Worm (Caenorhabditis elegans) whole organism, young adult: ENCODE results near the gene cdc-14.

ENCODE experiments used
- B0035.1 ChIP-seq: sonication (generic microtip); optimal IDR thresholded peaks from 2 replicates; lab custom pipeline; 2016; ENCODE audit warnings: missing genetic modification characterization, mild to moderate bottlenecking, missing compliant biosample characterization, missing genotype, missing genetic modification reagents
- B0336.3 ChIP-seq: fragments of 200-800 bp; sonication (Bioruptor generic); IDR thresholded peaks from 2 replicates; pipeline ENCODE4 v1.3.6; 2022; ENCODE audit warnings: missing genetic modification characterization, missing compliant biosample characterization
- C06A6.2 ChIP-seq: fragments of 200-800 bp; sonication (Bioruptor generic); conservative IDR thresholded peaks from 2 replicates; pipeline ENCODE4 v1.3.6; 2022; ENCODE audit warnings: missing genetic modification characterization, missing compliant biosample characterization
- F37B4.10 ChIP-seq: fragments of 200-800 bp; sonication (Bioruptor generic); IDR thresholded peaks from 2 replicates; pipeline ENCODE4 v1.3.6; 2022; ENCODE audit warnings: missing genetic modification characterization, missing compliant biosample characterization
- F52B5.7 ChIP-seq: sonication (generic microtip); optimal IDR thresholded peaks from 2 replicates; lab custom pipeline; 2016; ENCODE audit warnings: mild to moderate bottlenecking, missing genetic modification characterization, missing compliant biosample characterization
- K12H6.12 ChIP-seq: fragments of 200-800 bp; sonication (Bioruptor generic); optimal IDR thresholded peaks from 2 replicates; lab custom pipeline; 2018; ENCODE audit warnings: mild to moderate bottlenecking, missing genetic modification characterization, missing compliant biosample characterization
- Y53G8AR.9 ChIP-seq: fragments of 200-800 bp; sonication (Bioruptor generic); conservative IDR thresholded peaks from 2 replicates; pipeline ENCODE4 v1.3.6; 2022; ENCODE audit warnings: missing genetic modification reagents, missing genetic modification characterization, missing compliant biosample characterization
- ama-1 ChIP-seq, 3 experiments: fragments of 150-350 bp in 1 of 3; sonication (generic microtip) in 2 of 3; optimal IDR thresholded peaks; 2 replicates each; lab custom pipeline; 2014 to 2018; ENCODE audit warnings: missing biosample characterization in 2 of 3, missing genetic modification characterization in 2 of 3, missing genetic modification reagents in 2 of 3
- aptf-3 ChIP-seq: fragments of 200-800 bp; sonication (Bioruptor generic); IDR thresholded peaks from 2 replicates; pipeline ENCODE4 v1.3.6; 2022; ENCODE audit warnings: missing genetic modification characterization, missing compliant biosample characterization
- athp-1 ChIP-seq: sonication (generic microtip); optimal IDR thresholded peaks from 2 replicates; lab custom pipeline; 2017; ENCODE audit warnings: mild to moderate bottlenecking, missing genetic modification characterization, missing compliant biosample characterization
- bed-1 ChIP-seq: fragments of 200-800 bp; sonication (Bioruptor generic); IDR thresholded peaks from 2 replicates; pipeline ENCODE4 v1.3.6; 2022; ENCODE audit warnings: missing genetic modification reagents, missing genetic modification characterization, missing compliant biosample characterization
- bed-2 ChIP-seq: fragments of 200-800 bp; sonication (Bioruptor generic); IDR thresholded peaks from 2 replicates; pipeline ENCODE4 v1.3.6; 2022; ENCODE audit warnings: missing genetic modification reagents, missing genetic modification characterization, missing compliant biosample characterization
- ccch-3 ChIP-seq: fragments of 200-800 bp; sonication (Bioruptor generic); optimal IDR thresholded peaks from 2 replicates; lab custom pipeline; 2018; ENCODE audit warnings: mild to moderate bottlenecking, missing genetic modification characterization, missing compliant biosample characterization
- cebp-1 ChIP-seq, 2 experiments: fragments of 200-800 bp in 1 of 2; sonication (Bioruptor generic) in 1 of 2; sonication (generic microtip) in 1 of 2; IDR thresholded peaks in 1 of 2; optimal IDR thresholded peaks in 1 of 2; 2 replicates each; pipeline versions ENCODE4 v1.3.6 to Lab custom; 2017 to 2022; ENCODE audit warnings: missing compliant biosample characterization in 2 of 2, missing genetic modification characterization in 2 of 2, mild to moderate bottlenecking in 1 of 2, missing genetic modification reagents in 1 of 2, moderate library complexity in 1 of 2
- ceh-27 ChIP-seq: fragments of 200-800 bp; sonication (Bioruptor generic); optimal IDR thresholded peaks from 2 replicates; lab custom pipeline; 2018; ENCODE audit warnings: mild to moderate bottlenecking, missing genetic modification characterization, moderate library complexity, missing compliant biosample characterization
- ceh-40 ChIP-seq: fragments of 200-800 bp; sonication (Bioruptor generic); IDR thresholded peaks from 2 replicates; pipeline ENCODE4 v1.3.6; 2022; ENCODE audit warnings: missing genetic modification characterization, missing compliant biosample characterization
- ceh-79 ChIP-seq: sonication (generic microtip); optimal IDR thresholded peaks from 2 replicates; lab custom pipeline; 2017; ENCODE audit warnings: mild to moderate bottlenecking, missing genetic modification characterization, missing compliant biosample characterization
- dpff-1 ChIP-seq: sonication (generic microtip); optimal IDR thresholded peaks from 2 replicates; lab custom pipeline; 2017; ENCODE audit warnings: mild to moderate bottlenecking, missing genetic modification characterization, missing compliant biosample characterization
- efl-1 ChIP-seq: fragments of 150-350 bp; optimal IDR thresholded peaks from 2 replicates; lab custom pipeline; 2014; ENCODE audit warnings: missing biosample characterization, missing genetic modification reagents, missing genetic modification characterization
- egl-44 ChIP-seq: fragments of 200-800 bp; sonication (Bioruptor generic); IDR thresholded peaks from 2 replicates; pipeline ENCODE4 v1.3.6; 2022; ENCODE audit warnings: missing genetic modification reagents, missing genetic modification characterization, missing compliant biosample characterization
- fkh-3 ChIP-seq: sonication (generic microtip); optimal IDR thresholded peaks from 2 replicates; lab custom pipeline; 2016; ENCODE audit warnings: mild to moderate bottlenecking, missing genetic modification characterization, missing compliant biosample characterization
- gei-17 ChIP-seq: fragments of 200-800 bp; sonication (Bioruptor generic); optimal IDR thresholded peaks from 2 replicates; lab custom pipeline; 2018; ENCODE audit warnings: mild to moderate bottlenecking, missing genetic modification characterization, missing compliant biosample characterization
- hlh-26 ChIP-seq: fragments of 200-800 bp; sonication (Bioruptor generic); conservative IDR thresholded peaks from 2 replicates; pipeline ENCODE4 v1.3.6; 2022; ENCODE audit warnings: missing genetic modification reagents, missing genetic modification characterization, missing compliant biosample characterization
- hmg-1.2 ChIP-seq: fragments of 200-800 bp; sonication (Bioruptor generic); IDR thresholded peaks from 2 replicates; pipeline ENCODE4 v1.3.6; 2022; ENCODE audit warnings: missing genetic modification reagents, missing genetic modification characterization, missing compliant biosample characterization
- hmg-20 ChIP-seq: fragments of 200-800 bp; sonication (Bioruptor generic); IDR thresholded peaks from 2 replicates; pipeline ENCODE4 v1.3.6; 2022; ENCODE audit warnings: missing genetic modification reagents, missing genetic modification characterization, missing compliant biosample characterization
- let-607 ChIP-seq, 2 experiments: fragments of 200-800 bp in 1 of 2; sonication (Bioruptor generic) in 1 of 2; sonication (generic microtip) in 1 of 2; optimal IDR thresholded peaks; 2 replicates each; lab custom pipeline; 2016 to 2018; ENCODE audit warnings: mild to moderate bottlenecking in 2 of 2, missing compliant biosample characterization in 2 of 2, missing genetic modification characterization in 2 of 2, moderate library complexity in 2 of 2, missing genotype in 1 of 2
- lin-26 ChIP-seq: fragments of 200-800 bp; sonication (Bioruptor generic); IDR thresholded peaks from 2 replicates; pipeline ENCODE4 v1.3.6; 2022; ENCODE audit warnings: missing genetic modification reagents, missing genetic modification characterization, missing compliant biosample characterization
- lin-35 ChIP-seq, 3 experiments: fragments of 150-350 bp in 2 of 3; sonication (generic microtip) in 1 of 3; optimal IDR thresholded peaks; 2 replicates each; lab custom pipeline; 2014 to 2018; ENCODE audit warnings: missing biosample characterization in 3 of 3, missing genetic modification characterization in 3 of 3, missing genetic modification reagents in 3 of 3
- lin-40 ChIP-seq: sonication (generic microtip); optimal IDR thresholded peaks from 2 replicates; lab custom pipeline; 2016; ENCODE audit warnings: missing genetic modification characterization, mild to moderate bottlenecking, missing compliant biosample characterization, missing genotype, missing genetic modification reagents
- lin-54 ChIP-seq: fragments of 200-800 bp; sonication (Bioruptor generic); optimal IDR thresholded peaks from 2 replicates; lab custom pipeline; 2018; ENCODE audit warnings: mild to moderate bottlenecking, missing genetic modification characterization, missing compliant biosample characterization
- lsy-27 ChIP-seq: sonication (generic microtip); optimal IDR thresholded peaks from 2 replicates; lab custom pipeline; 2017; ENCODE audit warnings: missing genetic modification characterization, mild to moderate bottlenecking, missing compliant biosample characterization, antibody characterized with exemption, missing genotype, borderline replicate concordance; ENCODE audit not compliant: insufficient read depth
- madf-3 ChIP-seq: fragments of 200-800 bp; sonication (Bioruptor generic); IDR thresholded peaks from 2 replicates; pipeline ENCODE4 v1.3.6; 2022; ENCODE audit warnings: missing genetic modification reagents, missing genetic modification characterization, missing compliant biosample characterization
- madf-6 ChIP-seq: fragments of 200-800 bp; sonication (Bioruptor generic); IDR thresholded peaks from 2 replicates; pipeline ENCODE4 v1.3.6; 2022; ENCODE audit warnings: missing genetic modification reagents, missing genetic modification characterization, missing compliant biosample characterization
- madf-8 ChIP-seq: fragments of 200-800 bp; sonication (Bioruptor generic); conservative IDR thresholded peaks from 2 replicates; pipeline ENCODE4 v1.3.6; 2022; ENCODE audit warnings: missing genetic modification reagents, missing genetic modification characterization, missing compliant biosample characterization
- mes-4 ChIP-seq: sonication (generic microtip); optimal IDR thresholded peaks from 2 replicates; lab custom pipeline; 2016; ENCODE audit warnings: missing genotype, missing genetic modification characterization, missing compliant biosample characterization
- nfya-1 ChIP-seq: sonication (generic microtip); optimal IDR thresholded peaks from 2 replicates; lab custom pipeline; 2017; ENCODE audit warnings: antibody characterized with exemption, missing compliant biosample characterization, missing genetic modification characterization, borderline replicate concordance; ENCODE audit not compliant: insufficient read depth
- nfyb-1 ChIP-seq: fragments of 200-800 bp; sonication (Bioruptor generic); IDR thresholded peaks from 2 replicates; pipeline ENCODE4 v1.3.6; 2022; ENCODE audit warnings: missing genetic modification reagents, missing genetic modification characterization, missing compliant biosample characterization
- nhr-120 ChIP-seq: fragments of 200-800 bp; sonication (Bioruptor generic); IDR thresholded peaks from 2 replicates; pipeline ENCODE4 v1.3.6; 2022; ENCODE audit warnings: missing genetic modification characterization, missing compliant biosample characterization
- nhr-179 ChIP-seq: sonication (generic microtip); optimal IDR thresholded peaks from 2 replicates; lab custom pipeline; 2016; ENCODE audit warnings: mild to moderate bottlenecking, missing genetic modification characterization, missing compliant biosample characterization
- pbrm-1 ChIP-seq: fragments of 200-800 bp; sonication (Bioruptor generic); IDR thresholded peaks from 2 replicates; pipeline ENCODE4 v1.3.6; 2022; ENCODE audit warnings: missing genetic modification reagents, missing genetic modification characterization, missing compliant biosample characterization
- repo-1 ChIP-seq: sonication (generic microtip); optimal IDR thresholded peaks from 2 replicates; lab custom pipeline; 2017; ENCODE audit warnings: mild to moderate bottlenecking, missing genetic modification characterization, missing compliant biosample characterization
- snpc-3.4 ChIP-seq: sonication (generic microtip); optimal IDR thresholded peaks from 2 replicates; lab custom pipeline; 2017; ENCODE audit warnings: missing genetic modification characterization, mild to moderate bottlenecking, missing compliant biosample characterization, antibody characterized with exemption, moderate library complexity, missing genotype, missing genetic modification reagents
- sptf-2 ChIP-seq: fragments of 200-800 bp; sonication (Bioruptor generic); optimal IDR thresholded peaks from 2 replicates; lab custom pipeline; 2018; ENCODE audit warnings: mild to moderate bottlenecking, missing genetic modification characterization, missing compliant biosample characterization
- tbp1 ChIP-seq: fragments of 200-800 bp; sonication (Bioruptor generic); optimal IDR thresholded peaks from 2 replicates; lab custom pipeline; 2018; ENCODE audit warnings: mild to moderate bottlenecking, missing genetic modification characterization, missing compliant biosample characterization
- ztf-22 ChIP-seq: fragments of 200-800 bp; sonication (Bioruptor generic); optimal IDR thresholded peaks from 2 replicates; lab custom pipeline; 2018; ENCODE audit warnings: mild to moderate bottlenecking, missing genetic modification characterization, moderate library complexity, missing compliant biosample characterization
- ztf-26 ChIP-seq: sonication (generic microtip); optimal IDR thresholded peaks from 2 replicates; lab custom pipeline; 2017; ENCODE audit warnings: missing genetic modification characterization, missing compliant biosample characterization

The cdc-14 gene

DNA sequence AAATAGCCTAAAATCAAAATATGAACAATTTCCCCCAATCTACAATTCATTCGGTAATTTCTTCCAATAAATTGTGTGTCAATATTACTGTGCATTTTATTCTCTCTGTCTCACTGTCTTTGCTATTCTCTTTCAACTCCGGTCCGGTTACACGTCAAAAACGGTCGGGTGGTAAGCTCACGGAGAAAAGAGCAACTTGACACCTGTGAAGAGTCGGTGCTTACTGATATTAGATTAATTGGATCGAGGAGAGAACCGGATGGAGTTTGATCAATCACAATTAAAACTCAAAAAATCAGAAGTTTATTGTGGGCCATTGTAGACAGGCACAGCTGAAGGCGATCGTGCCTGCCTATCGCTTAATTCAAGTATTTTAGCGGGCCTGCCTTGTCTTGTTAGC, 18.3 kb downstream of the cdc-14 start (continued):
- TF ChIP-seq C06A6.2 (GFP tag; lab: Robert Waterston, UW) = 0 out of 2 replicates have a peak, but pooled peaks have one; percentile 26
- TF ChIP-seq cebp-1 (GFP tag; IDR thresholded peaks at IDR 0.05; lab: Robert Waterston, UW) = no peak
- TF ChIP-seq cebp-1 (tag; optimal IDR thresholded peaks at IDR 0.05; lab: Kevin White, UChicago) = peak; percentile 40
- TF ChIP-seq let-607 (tag; optimal IDR thresholded peaks at IDR 0.05; lab: Kevin White, UChicago) = peak; percentile 49 to 76
- TF ChIP-seq nfyb-1 (GFP tag; lab: Robert Waterston, UW) = peak; percentile 67; the same call in 1 of the 2 replicates
- TF ChIP-seq B0336.3 (GFP tag; lab: Robert Waterston, UW) = peak; percentile 80
- peak; percentile 55 for TF ChIP-seq gei-17 (GFP tag; lab: Kevin White, UChicago)
- 0 out of 2 replicates have a peak, but pooled peaks have one; percentile 47 for TF ChIP-seq bed-1 (GFP tag; lab: Robert Waterston, UW)
- TF ChIP-seq hmg-20 (GFP tag; lab: Robert Waterston, UW) = 0 out of 2 replicates have a peak, but pooled peaks have one; percentile 2
- no peak for TF ChIP-seq egl-44 (GFP tag; lab: Robert Waterston, UW)
- TF ChIP-seq snpc-3.4 = no peak
- TF ChIP-seq repo-1 (tag; lab: Kevin White, UChicago) = peak; percentile 86
- peak; percentile 20 for TF ChIP-seq K12H6.12 (tag; lab: Kevin White, UChicago)
- peak; percentile 36; the same call in 1 of the 2 replicates for TF ChIP-seq pbrm-1 (GFP tag; lab: Robert Waterston, UW)
- peak; percentile 6 for TF ChIP-seq lin-54 (GFP tag; lab: Kevin White, UChicago)
- no peak for TF ChIP-seq nhr-179
- TF ChIP-seq tbp1 (GFP tag; lab: Kevin White, UChicago) = no peak
- TF ChIP-seq nfya-1 = no peak
- no peak for TF ChIP-seq F37B4.10 (GFP tag; lab: Robert Waterston, UW)
- peak; percentile 67; the same call in 1 of the 2 replicates for TF ChIP-seq madf-3 (GFP tag; lab: Robert Waterston, UW)
- TF ChIP-seq F52B5.7 (tag; lab: Kevin White, UChicago) = peak; percentile 62
- peak; percentile 81; the same call in 1 of the 2 replicates for TF ChIP-seq Y53G8AR.9 (GFP tag; lab: Robert Waterston, UW)
- peak; percentile 19; the same call in 1 of the 2 replicates for TF ChIP-seq hmg-1.2 (GFP tag; lab: Robert Waterston, UW)
- peak; percentile 37; the same call in 1 of the 2 replicates for TF ChIP-seq lin-26
- TF ChIP-seq aptf-3 (GFP tag; lab: Robert Waterston, UW) = no peak
- no peak for TF ChIP-seq ceh-27 (GFP tag; lab: Kevin White, UChicago)
- TF ChIP-seq lin-35 (GFP tag; optimal IDR thresholded peaks at IDR 0.05; lab: Kevin White, UChicago) = peak in 1 of 3 experiments; percentile 55
- no peak for TF ChIP-seq athp-1 (tag; lab: Kevin White, UChicago)
- TF ChIP-seq B0035.1 (tag; lab: Kevin White, UChicago) = no peak
- TF ChIP-seq efl-1 (GFP tag; lab: Kevin White, UChicago) = no peak
- peak; percentile 33 for TF ChIP-seq madf-6 (GFP tag; lab: Robert Waterston, UW)

DNA sequence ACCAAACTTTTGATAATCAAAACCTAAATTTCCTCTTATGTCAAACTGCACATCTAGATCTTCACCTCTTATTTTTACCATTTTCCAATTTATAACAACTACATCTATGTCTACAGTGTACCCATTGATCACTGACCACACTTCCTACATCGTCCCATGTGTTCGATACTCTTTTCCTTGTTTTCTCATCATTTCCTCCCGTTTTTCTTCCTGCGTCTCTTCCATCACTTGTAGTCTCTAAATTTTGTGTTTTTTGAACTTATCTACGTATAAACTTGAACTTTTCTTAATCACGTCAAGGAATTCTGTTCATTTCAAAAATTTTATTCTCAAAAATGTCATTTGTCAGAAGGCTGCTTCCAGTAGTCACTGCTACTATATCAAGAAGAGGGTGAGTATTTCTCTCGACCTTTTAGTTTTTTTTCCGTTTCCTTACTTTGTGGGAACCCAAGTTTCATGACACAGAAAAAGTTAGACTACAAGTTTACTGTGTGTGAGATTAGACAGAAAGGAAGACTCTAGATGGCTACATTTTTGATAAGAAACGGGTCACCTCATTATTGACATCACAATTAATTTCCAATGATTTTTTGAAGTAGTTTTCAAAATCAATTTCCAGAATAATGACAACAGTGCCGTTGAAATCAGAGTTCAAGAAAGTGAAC, 21.0 kb downstream of the cdc-14 start:
- TF ChIP-seq fkh-3 (tag; lab: Kevin White, UChicago) (no peak), mes-4 (tag; lab: Kevin White, UChicago) (no peak), nhr-120 (GFP tag; lab: Robert Waterston, UW) (no peak), ccch-3 (no peak), ceh-40 (GFP tag; lab: Robert Waterston, UW) (no peak), gei-17 (GFP tag; lab: Kevin White, UChicago) (no peak), bed-2 (no peak), lin-40 (tag; lab: Kevin White, UChicago) (peak; percentile 18), lsy-27 (no peak), pbrm-1 (GFP tag; lab: Robert Waterston, UW) (no peak), ama-1 (optimal IDR thresholded peaks at IDR 0.05; lab: Kevin White, UChicago) (peak; percentile 9), ama-1 (GFP tag; optimal IDR thresholded peaks at IDR 0.05; lab: Kevin White, UChicago) (no peak), hlh-26 (no peak), ztf-26 (tag; lab: Kevin White, UChicago) (peak; percentile 5), ceh-79 (no peak), dpff-1 (tag; lab: Kevin White, UChicago) (no peak), sptf-2 (no peak), ztf-22 (GFP tag; lab: Kevin White, UChicago) (no peak), madf-6 (GFP tag; lab: Robert Waterston, UW) (no peak), madf-8 (GFP tag; lab: Robert Waterston, UW) (no peak)
